Worm (Caenorhabditis elegans) whole organism, mixed stage, embryonic: ENCODE measurements around the gene mrps-34.

ENCODE experiments used
- M03D4.4 ChIP-seq: sonication (generic microtip); optimal IDR thresholded peaks from 2 replicates; lab custom pipeline; 2017; ENCODE audit warnings: mild to moderate bottlenecking, missing genetic modification characterization, missing compliant biosample characterization
- bed-3 ChIP-seq: fragments of 200-800 bp; sonication (Bioruptor generic); optimal IDR thresholded peaks from 3 replicates; lab custom pipeline; 2018; ENCODE audit warnings: mild to moderate bottlenecking, missing genetic modification characterization, moderate library complexity, missing compliant biosample characterization
- blmp-1 ChIP-seq: fragments of 150-350 bp; optimal IDR thresholded peaks from 2 replicates; lab custom pipeline; 2014; ENCODE audit warnings: missing biosample characterization, missing genetic modification characterization
- ceh-39 ChIP-seq: fragments of 150-350 bp; optimal IDR thresholded peaks from 2 replicates; lab custom pipeline; 2014; ENCODE audit warnings: missing biosample characterization, missing genetic modification characterization
- ceh-43 ChIP-seq: fragments of 200-800 bp; sonication (Bioruptor generic); optimal IDR thresholded peaks from 2 replicates; lab custom pipeline; 2018; ENCODE audit warnings: mild to moderate bottlenecking, missing genetic modification characterization, moderate library complexity, missing compliant biosample characterization
- ceh-83 ChIP-seq: fragments of 200-800 bp; sonication (Bioruptor generic); optimal IDR thresholded peaks from 2 replicates; lab custom pipeline; 2018; ENCODE audit warnings: mild to moderate bottlenecking, missing genetic modification characterization, missing compliant biosample characterization
- ces-1 ChIP-seq: fragments of 150-350 bp; optimal IDR thresholded peaks from 2 replicates; lab custom pipeline; 2014; ENCODE audit warnings: missing biosample characterization, missing genetic modification reagents, missing genetic modification characterization
- cnd-1 ChIP-seq: fragments of 200-800 bp; sonication (Bioruptor generic); optimal IDR thresholded peaks from 2 replicates; lab custom pipeline; 2018; ENCODE audit warnings: mild to moderate bottlenecking, missing genetic modification characterization, missing compliant biosample characterization
- drap-1 ChIP-seq: fragments of 200-800 bp; sonication (Bioruptor generic); optimal IDR thresholded peaks from 3 replicates; lab custom pipeline; 2018; ENCODE audit warnings: mild to moderate bottlenecking, missing genetic modification characterization, missing compliant biosample characterization
- elt-1 ChIP-seq: sonication (generic microtip); optimal IDR thresholded peaks from 2 replicates; lab custom pipeline; 2017; ENCODE audit warnings: missing genetic modification characterization, mild to moderate bottlenecking, missing compliant biosample characterization, antibody characterized with exemption, moderate library complexity, borderline replicate concordance; ENCODE audit not compliant: insufficient read depth
- elt-3 ChIP-seq: fragments of 150-350 bp; optimal IDR thresholded peaks from 2 replicates; lab custom pipeline; 2014; ENCODE audit warnings: missing biosample characterization, missing genetic modification characterization
- flh-1 ChIP-seq: fragments of 200-800 bp; sonication (Bioruptor generic); optimal IDR thresholded peaks from 2 replicates; lab custom pipeline; 2018; ENCODE audit warnings: mild to moderate bottlenecking, missing genetic modification characterization, moderate library complexity, missing compliant biosample characterization
- ham-2 ChIP-seq: fragments of 200-800 bp; sonication (Bioruptor generic); optimal IDR thresholded peaks from 2 replicates; lab custom pipeline; 2018; ENCODE audit warnings: mild to moderate bottlenecking, missing genetic modification characterization, missing compliant biosample characterization
- hlh-1 ChIP-seq: fragments of 150-350 bp; optimal IDR thresholded peaks from 2 replicates; lab custom pipeline; 2014; ENCODE audit warnings: missing biosample characterization, missing genetic modification reagents, missing genetic modification characterization
- lin-13 ChIP-seq: fragments of 150-350 bp; optimal IDR thresholded peaks from 2 replicates; lab custom pipeline; 2014; ENCODE audit warnings: missing biosample characterization, missing genetic modification characterization
- lin-32 ChIP-seq: fragments of 200-800 bp; sonication (Bioruptor generic); optimal IDR thresholded peaks from 2 replicates; lab custom pipeline; 2018; ENCODE audit warnings: mild to moderate bottlenecking, missing genetic modification characterization, missing compliant biosample characterization
- lsy-2 ChIP-seq: fragments of 150-350 bp; optimal IDR thresholded peaks from 2 replicates; lab custom pipeline; 2014; ENCODE audit warnings: missing biosample characterization, missing genetic modification characterization
- mab-5 ChIP-seq: fragments of 150-350 bp; optimal IDR thresholded peaks from 2 replicates; lab custom pipeline; 2014; ENCODE audit warnings: missing biosample characterization, missing genetic modification characterization
- mep-1 ChIP-seq: fragments of 150-350 bp; optimal IDR thresholded peaks from 2 replicates; lab custom pipeline; 2017; ENCODE audit warnings: missing biosample characterization, missing genetic modification reagents, missing genetic modification characterization, inconsistent platforms
- mls-2 ChIP-seq: sonication (generic microtip); optimal IDR thresholded peaks from 2 replicates; lab custom pipeline; 2016; ENCODE audit warnings: mild to moderate bottlenecking, missing genetic modification characterization, moderate library complexity, missing compliant biosample characterization
- nhr-12 ChIP-seq: fragments of 150-350 bp; optimal IDR thresholded peaks from 2 replicates; lab custom pipeline; 2014; ENCODE audit warnings: missing biosample characterization, missing genetic modification characterization
- nhr-2 ChIP-seq: fragments of 150-350 bp; optimal IDR thresholded peaks from 2 replicates; lab custom pipeline; 2014; ENCODE audit warnings: missing biosample characterization, missing genetic modification characterization
- nhr-237 ChIP-seq: fragments of 150-350 bp; optimal IDR thresholded peaks from 2 replicates; lab custom pipeline; 2014; ENCODE audit warnings: missing biosample characterization, missing genetic modification characterization
- nhr-28 ChIP-seq: fragments of 150-350 bp; optimal IDR thresholded peaks from 2 replicates; lab custom pipeline; 2014; ENCODE audit warnings: missing biosample characterization, missing genetic modification characterization
- nhr-76 ChIP-seq: sonication (generic microtip); optimal IDR thresholded peaks from 2 replicates; lab custom pipeline; 2017; ENCODE audit warnings: missing biosample characterization, missing genetic modification characterization
- pha-4 ChIP-seq: fragments of 150-350 bp; optimal IDR thresholded peaks from 2 replicates; lab custom pipeline; 2018; ENCODE audit warnings: missing biosample characterization, missing genetic modification reagents, missing genetic modification characterization
- sem-2 ChIP-seq: fragments of 200-800 bp; sonication (Bioruptor generic); optimal IDR thresholded peaks from 2 replicates; lab custom pipeline; 2018; ENCODE audit warnings: mild to moderate bottlenecking, missing genetic modification characterization, missing compliant biosample characterization
- snpc-4 ChIP-seq: fragments of 150-350 bp; optimal IDR thresholded peaks from 2 replicates; lab custom pipeline; 2014; ENCODE audit warnings: missing biosample characterization, missing genetic modification characterization
- sptf-1 ChIP-seq: sonication (generic microtip); optimal IDR thresholded peaks from 2 replicates; lab custom pipeline; 2017; ENCODE audit warnings: mild to moderate bottlenecking, missing genetic modification characterization, moderate library complexity, missing compliant biosample characterization
- tbx-8 ChIP-seq: fragments of 200-800 bp; sonication (Bioruptor generic); optimal IDR thresholded peaks from 2 replicates; lab custom pipeline; 2018; ENCODE audit warnings: mild to moderate bottlenecking, missing genetic modification characterization, moderate library complexity, missing compliant biosample characterization
- unc-120 ChIP-seq: sonication (generic microtip); optimal IDR thresholded peaks from 2 replicates; lab custom pipeline; 2017; ENCODE audit warnings: missing genetic modification characterization, missing compliant biosample characterization; ENCODE audit not compliant: poor library complexity, severe bottlenecking
- unc-39 ChIP-seq: fragments of 150-350 bp; optimal IDR thresholded peaks from 2 replicates; lab custom pipeline; 2014; ENCODE audit warnings: missing biosample characterization, missing genetic modification characterization
- unc-62 ChIP-seq: fragments of 150-350 bp; optimal IDR thresholded peaks from 2 replicates; lab custom pipeline; 2014; ENCODE audit warnings: missing biosample characterization, missing genetic modification reagents, missing genetic modification characterization
- zip-8 ChIP-seq: fragments of 150-350 bp; optimal IDR thresholded peaks from 2 replicates; lab custom pipeline; 2014; ENCODE audit warnings: missing biosample characterization, missing genetic modification characterization
- ztf-11 ChIP-seq: fragments of 150-350 bp; optimal IDR thresholded peaks from 2 replicates; lab custom pipeline; 2014; ENCODE audit warnings: missing biosample characterization, missing genetic modification characterization

The mrps-34 gene

DNA sequence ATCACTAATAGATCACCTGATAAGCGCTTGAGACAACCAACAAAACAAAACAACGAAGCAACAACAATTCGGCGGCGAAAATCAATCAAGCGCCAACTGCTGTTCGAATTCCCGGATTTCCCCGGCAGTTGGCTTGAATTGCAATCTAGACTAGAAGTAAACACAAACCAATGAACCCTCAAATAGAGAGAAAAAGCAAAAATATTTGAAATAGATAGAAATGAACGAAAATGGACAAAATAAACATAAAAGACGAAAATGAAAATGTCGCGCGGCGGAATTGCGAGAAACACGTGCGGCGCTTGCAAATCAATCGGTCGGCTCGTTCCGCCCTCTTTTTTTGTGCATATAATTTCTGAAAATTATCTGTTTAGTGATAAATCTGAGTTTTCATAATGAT is 26.2 kb upstream of the mrps-34 start, which contains the start of gene idhg-1:
idhg-1 (plus strand) TSS at position 343 of the 400 bp plus-strand sequence.
- TF ChIP-seq ceh-83 (peak; percentile 91), flh-1 (GFP tag; lab: Kevin White, UChicago) (peak; percentile 90), elt-1 (peak; percentile 95), sem-2 (GFP tag; lab: Kevin White, UChicago) (peak; percentile 90), cnd-1 (tag; lab: Kevin White, UChicago) (peak; percentile 95), drap-1 (peak; percentile 96), mab-5 (tag; lab: Kevin White, UChicago) (peak; percentile 91), ceh-43 (peak; percentile 95), nhr-12 (tag; lab: Kevin White, UChicago) (peak; percentile 82), pha-4 (peak; percentile 70), snpc-4 (no peak), ces-1 (GFP tag; lab: Kevin White, UChicago) (peak; percentile 56), unc-62 (peak; percentile 64), blmp-1 (tag; lab: Kevin White, UChicago) (peak; percentile 92), lsy-2 (tag; lab: Kevin White, UChicago) (peak; percentile 79), nhr-237 (peak; percentile 35), lin-32 (GFP tag; lab: Kevin White, UChicago) (peak; percentile 85), hlh-1 (tag; lab: Kevin White, UChicago) (peak; percentile 94), M03D4.4 (tag; lab: Kevin White, UChicago) (peak; percentile 97), unc-39 (tag; lab: Kevin White, UChicago) (peak; percentile 83), mep-1 (tag; lab: Kevin White, UChicago) (peak; percentile 93), lin-13 (tag; lab: Kevin White, UChicago) (peak; percentile 70), nhr-2 (tag; lab: Kevin White, UChicago) (no peak), ham-2 (GFP tag; lab: Kevin White, UChicago) (peak; percentile 90), bed-3 (GFP tag; lab: Kevin White, UChicago) (peak; percentile 87), ztf-11 (peak; percentile 97), nhr-76 (peak; percentile 96), zip-8 (tag; lab: Kevin White, UChicago) (peak; percentile 24), ceh-39 (tag; lab: Kevin White, UChicago) (peak; percentile 31), elt-3 (tag; lab: Kevin White, UChicago) (peak; percentile 66), tbx-8 (GFP tag; lab: Kevin White, UChicago) (peak; percentile 93), mls-2 (tag; lab: Kevin White, UChicago) (peak; percentile 99), nhr-28 (tag; lab: Kevin White, UChicago) (peak; percentile 61), unc-120 (tag; lab: Kevin White, UChicago) (peak; percentile 98), sptf-1 (tag; lab: Kevin White, UChicago) (peak; percentile 98)

DNA sequence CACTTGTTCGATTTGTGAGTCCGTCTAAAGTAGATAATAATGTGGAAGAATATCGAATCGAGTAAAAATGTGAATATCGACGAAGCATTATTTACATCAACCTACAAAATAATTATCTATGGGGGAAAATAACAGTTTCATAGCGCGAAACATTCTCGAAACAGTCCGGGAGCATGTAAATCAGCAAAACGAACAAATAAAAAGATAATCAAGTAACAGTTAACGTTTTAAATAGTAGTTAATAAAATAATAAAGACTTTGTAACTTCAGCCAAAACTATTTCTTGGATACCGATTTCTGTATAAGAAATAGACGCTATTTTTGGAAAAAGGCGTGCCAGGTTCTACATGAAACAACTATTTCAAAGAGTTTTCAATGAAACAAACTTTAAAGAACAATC is 25.8 kb upstream of the mrps-34 start, which contains the start of gene mlcd-1:
mlcd-1 (minus strand) TSS at position 101 of the 400 bp plus-strand sequence.
- TF ChIP-seq hlh-1 (tag; lab: Kevin White, UChicago) (no peak), zip-8 (tag; lab: Kevin White, UChicago) (no peak), tbx-8 (GFP tag; lab: Kevin White, UChicago) (no peak), drap-1 (no peak), cnd-1 (tag; lab: Kevin White, UChicago) (no peak), elt-3 (tag; lab: Kevin White, UChicago) (no peak), ztf-11 (no peak), sem-2 (GFP tag; lab: Kevin White, UChicago) (no peak), ceh-83 (no peak), flh-1 (GFP tag; lab: Kevin White, UChicago) (no peak), nhr-2 (tag; lab: Kevin White, UChicago) (no peak), nhr-12 (tag; lab: Kevin White, UChicago) (no peak), lin-13 (tag; lab: Kevin White, UChicago) (no peak), unc-62 (no peak), ceh-39 (tag; lab: Kevin White, UChicago) (no peak), sptf-1 (tag; lab: Kevin White, UChicago) (no peak), bed-3 (GFP tag; lab: Kevin White, UChicago) (no peak)

DNA sequence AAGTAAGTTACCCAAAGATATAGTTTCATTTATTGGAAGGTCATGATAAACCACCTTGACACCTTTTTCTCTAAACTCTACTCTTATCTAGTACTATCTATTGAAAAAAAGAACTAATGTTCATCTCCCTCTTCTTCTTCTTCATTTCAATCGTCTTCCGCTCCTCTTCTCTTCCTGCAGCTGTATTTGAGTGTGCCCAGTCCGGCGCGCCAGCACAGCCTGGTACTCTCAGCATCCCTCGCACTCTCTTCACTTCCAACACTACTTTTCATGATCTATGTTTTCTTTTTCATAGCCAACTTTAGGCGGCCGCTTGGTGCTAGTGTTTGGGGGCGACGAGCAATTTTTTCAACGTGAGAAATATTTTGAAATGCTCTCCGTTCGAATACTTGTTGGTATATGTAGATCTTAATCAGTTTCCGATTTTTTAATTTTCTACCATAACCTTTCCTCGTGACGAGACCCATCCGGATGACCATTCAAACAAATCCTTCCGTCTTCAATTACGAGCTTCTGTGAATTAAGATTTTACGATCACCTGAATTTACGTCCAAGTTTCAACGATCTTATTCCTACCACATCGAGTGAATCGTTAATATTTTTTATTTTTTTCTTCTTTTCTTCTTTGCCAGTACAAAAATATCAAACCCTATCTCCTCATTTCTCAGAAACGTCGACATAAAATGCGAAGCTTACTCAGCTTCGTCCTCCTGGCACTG is 20.0 kb upstream of the mrps-34 start, which contains the start of gene pan-1:
pan-1 (plus strand) TSS at position 669 of the 719 bp plus-strand sequence.
- TF ChIP-seq tbx-8 (GFP tag; lab: Kevin White, UChicago) (no peak), hlh-1 (tag; lab: Kevin White, UChicago) (no peak), unc-62 (no peak), lsy-2 (tag; lab: Kevin White, UChicago) (no peak), blmp-1 (tag; lab: Kevin White, UChicago) (no peak), lin-13 (tag; lab: Kevin White, UChicago) (no peak), unc-39 (tag; lab: Kevin White, UChicago) (no peak), ztf-11 (no peak), mls-2 (tag; lab: Kevin White, UChicago) (no peak), ham-2 (GFP tag; lab: Kevin White, UChicago) (peak; percentile 76), unc-120 (tag; lab: Kevin White, UChicago) (peak; percentile 89), ceh-39 (tag; lab: Kevin White, UChicago) (no peak), sptf-1 (tag; lab: Kevin White, UChicago) (no peak), pha-4 (no peak), cnd-1 (tag; lab: Kevin White, UChicago) (no peak), ces-1 (GFP tag; lab: Kevin White, UChicago) (no peak), elt-1 (no peak)
